Fruit fly (Drosophila melanogaster) whole organism, embryonic: ENCODE results near the gene stck.

Experiments
- Abd-B ChIP-seq: fragments of 200-800 bp; sonication (Bioruptor generic); optimal IDR thresholded peaks from 2 replicates; lab custom pipeline; 2018; ENCODE audit warnings: missing biosample characterization, mild to moderate bottlenecking, missing genetic modification characterization, moderate library complexity
- Antp ChIP-seq: fragments of 200-800 bp; sonication (Bioruptor generic); optimal IDR thresholded peaks from 3 replicates; lab custom pipeline; 2016; ENCODE audit warnings: missing biosample characterization, missing genetic modification characterization
- Atf3 ChIP-seq: fragments of 200-800 bp; sonication (Bioruptor generic); optimal IDR thresholded peaks from 3 replicates; lab custom pipeline; 2016; ENCODE audit warnings: missing biosample characterization, missing genetic modification characterization
- B-H1 ChIP-seq: fragments of 200-800 bp; sonication (Bioruptor generic); IDR thresholded peaks from 3 replicates; pipeline ENCODE4 v1.3.6; 2022; ENCODE audit warnings: missing biosample characterization, missing genetic modification characterization
- BEAF-32 ChIP-seq: fragments of 200-800 bp; sonication (Bioruptor generic); optimal IDR thresholded peaks from 3 replicates; lab custom pipeline; 2017; ENCODE audit warnings: missing biosample characterization, missing genetic modification characterization, mild to moderate bottlenecking, moderate library complexity, missing genetic modification reagents
- Bdp1 ChIP-seq: fragments of 200-800 bp; sonication (Bioruptor generic); optimal IDR thresholded peaks from 3 replicates; lab custom pipeline; 2016; ENCODE audit warnings: missing biosample characterization, missing genetic modification characterization
- Bteb2 ChIP-seq: fragments of 200-800 bp; sonication (Bioruptor generic); optimal IDR thresholded peaks from 2 replicates; lab custom pipeline; 2016; ENCODE audit warnings: missing biosample characterization, missing genetic modification characterization
- CG10462 ChIP-seq: fragments of 200-800 bp; sonication (Bioruptor generic); optimal IDR thresholded peaks from 2 replicates; lab custom pipeline; 2016; ENCODE audit warnings: missing biosample characterization, missing genetic modification characterization
- CG10565 ChIP-seq: fragments of 200-800 bp; sonication (Bioruptor generic); optimal IDR thresholded peaks from 3 replicates; lab custom pipeline; 2016; ENCODE audit warnings: missing biosample characterization, mild to moderate bottlenecking, missing genetic modification characterization
- CG13123 ChIP-seq: fragments of 200-800 bp; sonication (Bioruptor generic); optimal IDR thresholded peaks from 2 replicates; lab custom pipeline; 2016; ENCODE audit warnings: missing biosample characterization, missing genetic modification characterization
- CG14965 ChIP-seq: fragments of 200-800 bp; sonication (Bioruptor generic); optimal IDR thresholded peaks from 2 replicates; lab custom pipeline; 2016; ENCODE audit warnings: missing biosample characterization, missing genetic modification characterization, borderline replicate concordance
- CG1529 ChIP-seq: fragments of 200-800 bp; sonication (Bioruptor generic); optimal IDR thresholded peaks from 3 replicates; lab custom pipeline; 2018; ENCODE audit warnings: missing biosample characterization, missing genetic modification characterization
- CG17328 ChIP-seq: fragments of 200-800 bp; sonication (Bioruptor generic); IDR thresholded peaks from 2 replicates; pipeline ENCODE4 v1.3.6; 2022; ENCODE audit warnings: missing biosample characterization, missing genetic modification characterization
- CG17361 ChIP-seq: fragments of 200-800 bp; sonication (Bioruptor generic); IDR thresholded peaks from 3 replicates; pipeline ENCODE4 v1.3.6; 2022; ENCODE audit warnings: missing biosample characterization, missing genetic modification characterization
- CG17612 ChIP-seq: fragments of 200-800 bp; sonication (Bioruptor generic); IDR thresholded peaks from 2 replicates; pipeline ENCODE4 v1.3.6; 2022; ENCODE audit warnings: missing biosample characterization, missing genetic modification characterization
- CG17829 ChIP-seq: fragments of 200-800 bp; optimal IDR thresholded peaks from 2 replicates; lab custom pipeline; 2019; ENCODE audit warnings: missing biosample characterization, mild to moderate bottlenecking, missing genetic modification characterization, moderate library complexity
- CG30020 ChIP-seq: fragments of 200-800 bp; optimal IDR thresholded peaks from 2 replicates; lab custom pipeline; 2019; ENCODE audit warnings: missing biosample characterization, mild to moderate bottlenecking, missing genetic modification characterization, moderate library complexity
- CG34422 ChIP-seq: fragments of 200-800 bp; sonication (Bioruptor generic); IDR thresholded peaks from 3 replicates; pipeline ENCODE4 v1.3.6; 2022; ENCODE audit warnings: missing biosample characterization, missing genetic modification characterization
- CG3847 ChIP-seq: fragments of 200-800 bp; sonication (Bioruptor generic); IDR thresholded peaks from 2 replicates; pipeline ENCODE4 v1.3.6; 2022; ENCODE audit warnings: missing biosample characterization, missing genetic modification characterization
- CG4617 ChIP-seq: fragments of 200-800 bp; sonication (Bioruptor generic); optimal IDR thresholded peaks from 3 replicates; lab custom pipeline; 2016; ENCODE audit warnings: missing biosample characterization, missing genetic modification characterization, borderline replicate concordance
- CG7839 ChIP-seq: fragments of 200-800 bp; sonication (Bioruptor generic); optimal IDR thresholded peaks from 3 replicates; lab custom pipeline; 2018; ENCODE audit warnings: missing biosample characterization, mild to moderate bottlenecking, missing genetic modification characterization, moderate library complexity
- CG8924 ChIP-seq: fragments of 200-800 bp; optimal IDR thresholded peaks from 3 replicates; lab custom pipeline; 2019; ENCODE audit warnings: missing biosample characterization, mild to moderate bottlenecking, missing genetic modification characterization, moderate library complexity
- Chrac-16 ChIP-seq: fragments of 200-800 bp; sonication (Bioruptor generic); optimal IDR thresholded peaks from 3 replicates; lab custom pipeline; 2016; ENCODE audit warnings: missing biosample characterization, missing genetic modification characterization
- CoRest ChIP-seq: fragments of 200-800 bp; sonication (Bioruptor generic); optimal IDR thresholded peaks from 3 replicates; lab custom pipeline; 2018; ENCODE audit warnings: missing biosample characterization, mild to moderate bottlenecking, missing genetic modification characterization, moderate library complexity
- Drgx ChIP-seq: fragments of 200-800 bp; sonication (Bioruptor generic); IDR thresholded peaks from 2 replicates; pipeline ENCODE4 v1.3.6; 2022; ENCODE audit warnings: missing biosample characterization, missing genetic modification characterization
- Hmx ChIP-seq: fragments of 200-800 bp; sonication (Bioruptor generic); optimal IDR thresholded peaks from 2 replicates; lab custom pipeline; 2016; ENCODE audit warnings: missing biosample characterization, missing genetic modification characterization
- Mad ChIP-seq: fragments of 200-800 bp; sonication (Bioruptor generic); optimal IDR thresholded peaks from 2 replicates; lab custom pipeline; 2016; ENCODE audit warnings: missing biosample characterization, missing genetic modification characterization
- Oli ChIP-seq: fragments of 200-800 bp; sonication (Bioruptor generic); optimal IDR thresholded peaks from 2 replicates; lab custom pipeline; 2018; ENCODE audit warnings: missing biosample characterization, mild to moderate bottlenecking, missing genetic modification characterization, moderate library complexity
- Side ChIP-seq: fragments of 200-800 bp; sonication (Bioruptor generic); optimal IDR thresholded peaks from 2 replicates; lab custom pipeline; 2016; ENCODE audit warnings: missing biosample characterization, missing genetic modification characterization
- Sry-δ ChIP-seq: fragments of 200-800 bp; sonication (Bioruptor generic); optimal IDR thresholded peaks from 2 replicates; lab custom pipeline; 2016; ENCODE audit warnings: missing biosample characterization, missing genetic modification characterization
- ash1 ChIP-seq: fragments of 200-800 bp; sonication (Bioruptor generic); optimal IDR thresholded peaks from 2 replicates; lab custom pipeline; 2018; ENCODE audit warnings: missing biosample characterization, mild to moderate bottlenecking, missing genetic modification characterization
- bigmax ChIP-seq: fragments of 200-800 bp; sonication (Bioruptor generic); optimal IDR thresholded peaks from 2 replicates; lab custom pipeline; 2018; ENCODE audit warnings: missing biosample characterization, mild to moderate bottlenecking, missing genetic modification characterization
- caup ChIP-seq: fragments of 200-800 bp; sonication (Bioruptor generic); optimal IDR thresholded peaks from 3 replicates; lab custom pipeline; 2017; ENCODE audit warnings: missing biosample characterization, mild to moderate bottlenecking, missing genetic modification characterization, moderate library complexity; ENCODE audit not compliant: severe bottlenecking
- cg ChIP-seq: fragments of 200-800 bp; sonication (Bioruptor generic); optimal IDR thresholded peaks from 3 replicates; lab custom pipeline; 2019; ENCODE audit warnings: missing biosample characterization, mild to moderate bottlenecking, missing genetic modification characterization, moderate library complexity
- chm ChIP-seq: fragments of 200-800 bp; sonication (Bioruptor generic); IDR thresholded peaks from 2 replicates; pipeline ENCODE4 v1.3.6; 2022; ENCODE audit warnings: missing biosample characterization, missing genetic modification characterization
- crp ChIP-seq, 2 experiments: fragments of 200-800 bp; sonication (Bioruptor generic); optimal IDR thresholded peaks; 2 replicates in 1 of 2; 3 replicates in 1 of 2; lab custom pipeline; 2017; ENCODE audit warnings: missing biosample characterization in 2 of 2, missing genetic modification characterization in 2 of 2, mild to moderate bottlenecking in 1 of 2, moderate library complexity in 1 of 2
- danr ChIP-seq: fragments of 200-800 bp; sonication (Bioruptor generic); IDR thresholded peaks from 2 replicates; pipeline ENCODE4 v1.3.6; 2022; ENCODE audit warnings: missing biosample characterization, missing genetic modification characterization
- dm ChIP-seq: fragments of 200-800 bp; sonication (Bioruptor generic); optimal IDR thresholded peaks from 3 replicates; lab custom pipeline; 2016; ENCODE audit warnings: missing biosample characterization, missing genetic modification characterization
- dmrt11E ChIP-seq: fragments of 200-800 bp; sonication (Bioruptor generic); optimal IDR thresholded peaks from 3 replicates; lab custom pipeline; 2018; ENCODE audit warnings: missing biosample characterization, mild to moderate bottlenecking, missing genetic modification characterization, moderate library complexity
- dmrt99B ChIP-seq: fragments of 200-800 bp; sonication (Bioruptor generic); optimal IDR thresholded peaks from 2 replicates; lab custom pipeline; 2018; ENCODE audit warnings: missing biosample characterization, mild to moderate bottlenecking, missing genetic modification characterization, moderate library complexity
- dpn ChIP-seq, 2 experiments: fragments of 200-800 bp; sonication (Bioruptor generic); optimal IDR thresholded peaks; 3 replicates each; lab custom pipeline; 2016; ENCODE audit warnings: missing biosample characterization in 2 of 2, missing genetic modification characterization in 2 of 2
- her ChIP-seq: fragments of 200-800 bp; sonication (Bioruptor generic); optimal IDR thresholded peaks from 2 replicates; lab custom pipeline; 2016; ENCODE audit warnings: missing biosample characterization, missing genetic modification characterization
- klu ChIP-seq: fragments of 200-800 bp; sonication (Bioruptor generic); IDR thresholded peaks from 2 replicates; pipeline ENCODE4 v1.3.6; 2022; ENCODE audit warnings: missing biosample characterization, missing genetic modification characterization
- mam ChIP-seq: fragments of 200-800 bp; sonication (Bioruptor generic); optimal IDR thresholded peaks from 3 replicates; lab custom pipeline; 2016; ENCODE audit warnings: missing biosample characterization, missing genetic modification characterization
- peb ChIP-seq: fragments of 200-800 bp; sonication (Bioruptor generic); IDR thresholded peaks from 2 replicates; pipeline ENCODE4 v1.3.6; 2022; ENCODE audit warnings: missing biosample characterization, missing genetic modification characterization
- pros ChIP-seq: fragments of 200-800 bp; sonication (Bioruptor generic); optimal IDR thresholded peaks from 3 replicates; lab custom pipeline; 2019; ENCODE audit warnings: missing biosample characterization, mild to moderate bottlenecking, missing genetic modification characterization, moderate library complexity
- psq ChIP-seq: fragments of 200-800 bp; sonication (Bioruptor generic); optimal IDR thresholded peaks from 2 replicates; lab custom pipeline; 2017; ENCODE audit warnings: missing biosample characterization, missing genetic modification characterization
- run ChIP-seq: fragments of 200-800 bp; sonication (Bioruptor generic); optimal IDR thresholded peaks from 3 replicates; lab custom pipeline; 2018; ENCODE audit warnings: missing biosample characterization, mild to moderate bottlenecking, missing genetic modification characterization
- tio ChIP-seq: fragments of 200-800 bp; sonication (Bioruptor generic); optimal IDR thresholded peaks from 2 replicates; lab custom pipeline; 2017; ENCODE audit warnings: missing biosample characterization, missing genetic modification characterization, inconsistent platforms
- tup ChIP-seq: fragments of 200-800 bp; sonication (Bioruptor generic); optimal IDR thresholded peaks from 2 replicates; lab custom pipeline; 2016; ENCODE audit warnings: missing biosample characterization, mild to moderate bottlenecking, missing genetic modification characterization, moderate library complexity
- wdn ChIP-seq: fragments of 200-800 bp; sonication (Bioruptor generic); IDR thresholded peaks from 2 replicates; pipeline ENCODE4 v1.3.6; 2022; ENCODE audit warnings: missing biosample characterization, missing genetic modification characterization

Gene stck

DNA sequence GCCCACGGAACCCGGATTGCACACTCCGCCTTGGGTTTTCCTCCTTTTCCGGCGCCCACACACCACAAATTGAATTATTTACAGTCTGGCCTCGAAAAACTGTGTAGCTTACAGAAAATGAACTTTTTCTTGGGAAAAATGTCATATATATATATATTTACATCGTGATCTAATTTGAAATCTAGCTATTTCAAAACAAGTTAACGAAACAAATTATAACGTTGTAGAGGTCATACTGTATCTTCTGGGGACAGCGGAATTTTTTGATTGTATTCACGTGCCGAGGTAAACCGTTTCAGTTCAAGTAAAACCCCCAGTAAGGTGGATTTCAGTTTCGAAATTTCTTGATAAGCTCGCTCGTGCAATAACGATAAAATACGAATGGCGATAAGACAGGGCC, 2.3 kb upstream of the stck start (continued):
- no peak for TF ChIP-seq CG30020 (tag; lab: Kevin White, UChicago)
- peak; percentile 25; the same call in 1 of the 2 replicates for TF ChIP-seq wdn (GFP tag; lab: Robert Waterston, UW)
- no peak for TF ChIP-seq dmrt11E
- no peak for TF ChIP-seq CG14965
- TF ChIP-seq B-H1 (GFP tag; lab: Robert Waterston, UW): peak; percentile 31; the same call in 2 of the 3 replicates
- TF ChIP-seq tup: no peak
- no peak for TF ChIP-seq her (GFP tag; lab: Kevin White, UChicago)
- no peak for TF ChIP-seq Antp
- no peak for TF ChIP-seq dm (GFP tag; lab: Kevin White, UChicago)
- no peak for TF ChIP-seq cg (GFP tag; lab: Kevin White, UChicago)
- peak; percentile 54; the same call in 1 of the 2 replicates for TF ChIP-seq CG17328 (GFP tag; lab: Robert Waterston, UW)
- no peak for TF ChIP-seq Abd-B (GFP tag; lab: Kevin White, UChicago)
- no peak for TF ChIP-seq Atf3 (GFP tag; lab: Kevin White, UChicago)
- TF ChIP-seq klu (GFP tag; lab: Robert Waterston, UW): no peak
- no peak for TF ChIP-seq Sry-δ
- TF ChIP-seq ash1 (GFP tag; lab: Kevin White, UChicago): no peak
- peak; percentile 54; the same call in 2 of the 3 replicates for TF ChIP-seq CG34422 (GFP tag; lab: Robert Waterston, UW)
- no peak for TF ChIP-seq peb
- no peak for TF ChIP-seq bigmax
- TF ChIP-seq crp (GFP tag; optimal IDR thresholded peaks at IDR 0.05; lab: Kevin White, UChicago): no peak
- TF ChIP-seq Hmx (GFP tag; lab: Kevin White, UChicago): no peak
- TF ChIP-seq CoRest (tag; lab: Kevin White, UChicago): peak; percentile 0
- no peak for TF ChIP-seq tio (GFP tag; lab: Kevin White, UChicago)
- TF ChIP-seq Chrac-16 (GFP tag; lab: Kevin White, UChicago): peak; percentile 10
- TF ChIP-seq CG10462 (GFP tag; lab: Kevin White, UChicago): no peak
- TF ChIP-seq Bteb2 (GFP tag; lab: Kevin White, UChicago): no peak
- TF ChIP-seq Side (GFP tag; lab: Kevin White, UChicago): no peak
- TF ChIP-seq psq (GFP tag; lab: Kevin White, UChicago): no peak
- no peak for TF ChIP-seq pros (GFP tag; lab: Kevin White, UChicago)
- TF ChIP-seq CG17612 (GFP tag; lab: Robert Waterston, UW): 0 out of 2 replicates have a peak, but pooled peaks have one; percentile 41
- TF ChIP-seq Oli: peak; percentile 52
- no peak for TF ChIP-seq CG17829
- TF ChIP-seq CG17361 (GFP tag; lab: Robert Waterston, UW): no peak
- peak; percentile 7 for TF ChIP-seq run (tag; lab: Kevin White, UChicago)
- peak; percentile 14 for TF ChIP-seq CG8924 (tag; lab: Kevin White, UChicago)
- peak; percentile 17 for TF ChIP-seq caup (GFP tag; lab: Kevin White, UChicago)
- TF ChIP-seq mam (GFP tag; lab: Kevin White, UChicago): peak; percentile 40
- TF ChIP-seq CG7839: peak; percentile 57
- TF ChIP-seq dpn (GFP tag; optimal IDR thresholded peaks at IDR 0.05; lab: Kevin White, UChicago): peak in 1 of 2 experiments; percentile 31
- peak; percentile 52 for TF ChIP-seq dmrt99B (tag; lab: Kevin White, UChicago)
- peak; percentile 52; the same call in 1 of the 2 replicates for TF ChIP-seq CG3847 (GFP tag; lab: Robert Waterston, UW)
- TF ChIP-seq CG4617 (GFP tag; lab: Kevin White, UChicago): no peak
- TF ChIP-seq Bdp1 (GFP tag; lab: Kevin White, UChicago): no peak
- no peak for TF ChIP-seq Mad
- TF ChIP-seq CG1529 (GFP tag; lab: Kevin White, UChicago): no peak
- TF ChIP-seq BEAF-32 (GFP tag; lab: Kevin White, UChicago): no peak
- TF ChIP-seq CG10565: no peak
- 0 out of 2 replicates have a peak, but pooled peaks have one; percentile 41 for TF ChIP-seq danr (GFP tag; lab: Robert Waterston, UW)
- no peak for TF ChIP-seq CG13123
- TF ChIP-seq chm: no peak
- TF ChIP-seq Drgx (GFP tag; lab: Robert Waterston, UW): peak; percentile 49
